Worm (Caenorhabditis elegans) whole organism, L1 larva: ENCODE measurements around the gene dkf-2.

Experiments
- egl-27 ChIP-seq, 2 experiments: fragments of 150-350 bp in 1 of 2; sonication (generic microtip); optimal IDR thresholded peaks; 3 replicates each; lab custom pipeline; 2017 to 2018; ENCODE audit warnings: missing biosample characterization in 2 of 2, missing genetic modification characterization in 2 of 2, missing genetic modification reagents in 2 of 2
- mab-9 ChIP-seq: fragments of 200-800 bp; sonication (Bioruptor generic); IDR thresholded peaks from 2 replicates; pipeline ENCODE4 v1.3.6; 2022; ENCODE audit warnings: missing genetic modification reagents, missing genetic modification characterization, missing compliant biosample characterization
- nhr-11 ChIP-seq: fragments of 150-350 bp; optimal IDR thresholded peaks from 2 replicates; lab custom pipeline; 2014; ENCODE audit warnings: missing biosample characterization, missing genetic modification characterization
- nhr-28 ChIP-seq: fragments of 150-350 bp; optimal IDR thresholded peaks from 2 replicates; lab custom pipeline; 2014; ENCODE audit warnings: missing biosample characterization, missing genetic modification characterization
- pqm-1 ChIP-seq: sonication (generic microtip); optimal IDR thresholded peaks from 3 replicates; lab custom pipeline; 2017; ENCODE audit warnings: missing biosample characterization, missing genetic modification characterization
- swsn-7 ChIP-seq: sonication (generic microtip); optimal IDR thresholded peaks from 2 replicates; lab custom pipeline; 2016; ENCODE audit warnings: missing genetic modification characterization, missing compliant biosample characterization
- zip-4 ChIP-seq: fragments of 200-800 bp; sonication (Bioruptor generic); optimal IDR thresholded peaks from 2 replicates; lab custom pipeline; 2018; ENCODE audit warnings: mild to moderate bottlenecking, missing genetic modification characterization, moderate library complexity, missing compliant biosample characterization

- TF ChIP-seq egl-27 (tag; optimal IDR thresholded peaks at IDR 0.05; lab: Kevin White, UChicago) (no peak), nhr-11 (tag; lab: Kevin White, UChicago) (no peak), nhr-28 (no peak), pqm-1 (tag; lab: Kevin White, UChicago) (no peak), mab-9 (no peak), swsn-7 (no peak), zip-4 (GFP tag; lab: Kevin White, UChicago) (no peak)
These were observed 64.4 kb downstream of the dkf-2 start for ce11 chrV:16811841-16812240.
